Worm (Caenorhabditis elegans) whole organism, dauer: ENCODE data around the gene T26H5.10.

Experiments used
- unc-62 ChIP-seq: sonication (generic microtip); optimal IDR thresholded peaks from 2 replicates; lab custom pipeline; 2017; ENCODE audit warnings: missing biosample characterization, missing genetic modification reagents, missing genetic modification characterization

T26H5.10 gene

DNA sequence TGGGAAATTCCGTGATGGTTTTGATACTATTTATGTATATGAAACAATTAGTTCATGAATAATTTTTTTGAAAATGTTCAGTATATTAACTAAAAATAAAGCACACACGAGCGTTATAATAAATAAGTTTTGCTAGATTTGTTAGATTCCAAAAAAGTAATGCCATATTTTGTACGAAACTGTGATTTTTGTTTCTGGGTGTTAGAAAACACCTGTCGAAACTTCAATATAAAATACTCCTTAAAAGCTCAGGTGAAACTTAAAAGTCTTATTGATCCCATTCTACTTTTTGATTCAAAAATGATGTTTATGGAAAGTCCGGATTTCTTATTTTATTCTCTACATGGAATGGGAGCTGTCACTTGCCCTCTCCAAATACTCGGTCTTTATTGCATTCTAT, 27.7 kb downstream of the T26H5.10 start, which contains the start of gene srh-265:
Gene srh-265, plus strand, starts transcription at position 301 of the 400 bp plus-strand sequence.
- no peak for TF ChIP-seq unc-62 (GFP tag; lab: Kevin White, UChicago)

ce11 chrV:15413847-15414246, 29.8 kb downstream of the T26H5.10 start, which contains the start of gene srh-264:
Gene srh-264 (plus strand): TSS chrV:15414147.
- no peak for TF ChIP-seq unc-62 (GFP tag; lab: Kevin White, UChicago)

DNA sequence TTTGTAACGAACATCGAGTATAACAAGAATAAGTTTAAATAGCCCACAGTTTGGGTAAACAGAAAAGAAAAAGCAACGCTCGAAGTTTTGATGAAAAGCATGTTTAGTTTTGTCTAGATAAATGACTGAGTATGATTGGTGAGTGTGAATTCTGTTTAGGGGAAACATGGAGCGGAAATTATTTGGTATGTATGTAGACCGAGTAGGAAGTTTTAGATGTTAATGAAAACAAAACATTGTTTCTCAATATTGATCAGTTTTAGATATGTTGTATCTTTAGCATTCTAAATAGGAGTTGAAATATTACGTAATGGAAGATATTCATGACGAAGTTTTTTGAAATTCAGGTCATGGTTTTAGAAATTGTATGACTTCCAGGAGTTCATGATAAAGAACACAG, 31.0 kb downstream of the T26H5.10 start, which contains the start of gene srbc-63:
Gene srbc-63, minus strand, starts transcription at position 101 of the 400 bp plus-strand sequence.
- TF ChIP-seq unc-62 (GFP tag; lab: Kevin White, UChicago) = no peak

- TF ChIP-seq unc-62 (GFP tag; lab: Kevin White, UChicago) = no peak
Observed at ce11 chrV:15406928-15407327, 36.7 kb downstream of the T26H5.10 start, which contains the start of gene srh-257. Gene srh-257 (plus strand): TSS chrV:15407228.

- TF ChIP-seq unc-62 (GFP tag; lab: Kevin White, UChicago) = no peak
Observed at ce11 chrV:15404859-15405258, 38.7 kb downstream of the T26H5.10 start, which contains the start of gene srh-258. Gene srh-258 (plus strand): TSS chrV:15405159.

DNA sequence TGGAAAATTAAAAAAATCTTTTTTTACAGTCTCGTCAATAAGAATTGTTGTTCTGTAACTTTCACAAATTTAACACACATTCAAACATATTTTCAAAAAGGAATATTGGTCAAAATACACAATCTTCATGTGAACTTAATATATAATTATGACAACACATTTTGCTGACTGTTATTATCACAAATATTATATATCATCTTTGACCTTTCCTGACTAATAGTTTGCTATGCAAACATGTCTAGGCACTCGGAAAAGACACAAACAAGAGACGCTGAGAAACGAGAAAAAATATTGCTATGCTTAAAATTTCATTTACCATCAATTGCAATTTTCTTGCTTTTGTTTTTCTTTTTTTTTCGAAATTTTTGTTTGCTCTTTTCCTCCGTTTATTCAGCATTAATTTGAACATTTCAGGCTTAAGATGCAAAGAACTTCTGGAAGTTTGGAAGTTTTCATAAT, 41.7 kb downstream of the T26H5.10 start, which contains the start of gene fbxa-135:
Gene fbxa-135, plus strand, starts transcription at position 409 of the 459 bp plus-strand sequence.
- no peak for TF ChIP-seq unc-62 (GFP tag; lab: Kevin White, UChicago)

DNA sequence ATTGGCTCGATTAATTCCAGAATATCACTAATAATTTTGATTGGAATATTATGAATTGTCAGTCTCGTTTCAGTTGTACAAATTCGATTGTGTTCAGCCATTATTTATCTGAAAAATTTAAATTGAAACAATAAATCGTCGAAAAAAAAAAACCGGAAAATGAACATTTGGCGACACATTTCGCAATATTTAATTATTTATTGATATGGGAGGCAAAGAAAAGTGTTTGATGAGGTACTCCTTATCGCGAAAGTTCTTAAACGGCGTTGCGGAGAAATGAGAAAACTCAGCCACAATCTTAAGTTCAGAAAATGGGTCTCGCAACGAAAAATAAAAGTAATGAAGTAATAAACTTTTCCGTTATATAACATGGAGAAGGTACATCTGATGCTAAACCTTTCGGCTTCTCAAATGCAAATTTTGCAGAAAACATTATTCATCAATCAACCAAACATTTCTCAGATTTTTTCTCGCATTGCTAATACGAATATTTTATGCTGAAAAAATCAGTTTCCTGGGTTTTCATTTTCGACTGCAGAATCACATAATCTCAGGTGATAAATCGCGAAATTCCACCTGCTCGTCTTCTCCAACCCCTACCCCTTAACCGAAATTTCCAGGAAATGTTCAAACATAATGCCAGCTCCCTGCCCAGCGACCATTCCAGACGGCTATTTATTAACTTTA, 43.8 kb downstream of the T26H5.10 start, which contains the start of the genes T06E6.15 and sri-7:
Gene T06E6.15, minus strand, starts transcription at position 101 of the 687 bp plus-strand sequence.
Gene sri-7, plus strand, starts transcription at position 637 of the 687 bp plus-strand sequence.
- no peak for TF ChIP-seq unc-62 (GFP tag; lab: Kevin White, UChicago)

- TF ChIP-seq unc-62 (GFP tag; lab: Kevin White, UChicago) = no peak
Observed at ce11 chrV:15398728-15399127, 44.9 kb downstream of the T26H5.10 start, which contains the start of gene fbxa-199. Gene fbxa-199 (minus strand): TSS chrV:15398828.

- TF ChIP-seq unc-62 (GFP tag; lab: Kevin White, UChicago) = no peak
Observed at ce11 chrV:15397139-15397538, 46.5 kb downstream of the T26H5.10 start.

DNA sequence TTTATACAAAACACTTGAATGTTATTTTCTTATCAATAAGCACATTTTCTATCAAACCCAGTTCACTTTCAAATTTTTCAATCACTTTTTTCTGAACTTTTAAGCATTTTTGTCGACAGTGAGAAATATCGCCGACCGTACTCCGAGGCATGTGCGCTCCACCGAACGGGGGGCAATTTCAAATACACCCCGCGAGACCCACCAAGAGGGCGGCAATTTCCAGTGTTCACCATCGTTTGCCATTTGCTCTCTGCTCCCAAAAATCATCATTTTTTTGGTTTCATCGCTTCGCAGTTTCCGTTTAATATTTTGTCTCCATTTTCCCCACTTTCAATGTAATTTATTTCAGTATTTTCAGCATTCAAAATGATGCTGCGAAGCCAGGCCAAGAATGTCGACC, 48.3 kb downstream of the T26H5.10 start, which contains the start of gene cyb-3:
Gene cyb-3, plus strand, starts transcription at position 350 of the 400 bp plus-strand sequence.
- no peak for TF ChIP-seq unc-62 (GFP tag; lab: Kevin White, UChicago)

DNA sequence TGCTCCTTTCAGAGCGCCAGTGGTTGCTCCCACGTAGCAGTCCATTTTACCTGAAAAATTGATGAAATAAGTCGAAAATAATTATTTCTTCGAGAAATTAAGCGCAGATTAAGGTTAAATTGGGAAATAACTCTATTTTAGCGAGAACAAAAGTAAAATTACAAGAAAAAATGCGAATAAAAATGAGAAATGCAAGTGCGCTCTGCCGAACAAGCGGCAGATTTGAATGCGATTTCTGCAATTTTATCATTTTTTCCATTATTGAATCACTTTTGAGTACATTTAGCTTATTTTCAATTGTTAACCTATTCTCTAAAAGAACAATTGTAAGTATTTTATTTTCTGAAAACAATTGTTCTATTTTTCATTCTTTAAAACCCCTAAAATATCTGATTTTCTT, 48.7 kb downstream of the T26H5.10 start, which contains the start of gene T06E6.1:
Gene T06E6.1, minus strand, starts transcription at position 56 of the 400 bp plus-strand sequence.
- TF ChIP-seq unc-62 (GFP tag; lab: Kevin White, UChicago) = no peak
